Fruit fly (Drosophila melanogaster): ENCODE results near the gene Dna2.

The Dna2 gene

DNA sequence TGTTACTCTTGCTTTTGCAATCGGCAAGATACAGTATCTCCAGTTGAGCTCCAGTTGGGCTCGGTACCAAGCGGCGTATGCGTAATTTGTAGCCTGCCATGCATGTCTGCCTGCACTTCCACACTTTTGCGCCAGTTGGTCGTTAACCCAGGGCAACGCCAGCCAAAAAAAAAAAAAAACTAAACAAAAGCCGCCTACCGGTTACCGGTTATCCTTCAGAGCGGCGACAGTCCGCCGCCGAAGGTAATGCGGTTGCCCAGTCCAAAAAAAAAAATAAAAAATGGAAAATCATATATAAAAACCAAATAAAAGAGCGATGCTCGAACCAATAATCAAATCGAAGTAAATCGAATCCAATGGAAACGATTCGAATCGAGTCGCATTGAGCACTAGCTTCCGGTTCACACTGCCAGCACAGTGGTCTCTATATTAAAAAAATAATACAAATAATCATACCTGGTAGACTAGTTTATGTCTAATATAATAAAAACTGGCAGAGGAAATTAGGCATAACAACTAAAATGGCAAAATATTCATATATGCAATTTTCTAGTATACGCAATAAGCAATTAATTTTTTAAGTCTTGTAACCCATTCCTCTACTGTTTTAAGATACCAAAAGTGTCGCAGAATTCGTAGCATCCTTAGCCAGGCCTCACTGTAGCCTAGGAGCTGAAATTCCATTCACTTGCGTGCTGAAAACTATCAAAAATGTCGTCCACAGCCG lies 22.8 kb upstream of the Dna2 start (continued):
- TF ChIP-seq CG7556 (GFP tag; optimal IDR thresholded peaks at IDR 0.05) (no peak), Kr (GFP tag; optimal IDR thresholded peaks at IDR 0.05) (no peak), insv (GFP tag; optimal IDR thresholded peaks at IDR 0.05) (no peak), esg (GFP tag; conservative IDR thresholded peaks at IDR 0.05) (peak; percentile 24; the same call in 1 of the 2 replicates), lmd (GFP tag; IDR thresholded peaks at IDR 0.05) (peak; percentile 43; the same call in 1 of the 2 replicates), CG14014 (GFP tag; IDR thresholded peaks at IDR 0.05) (peak; percentile 46; the same call in 1 of the 2 replicates), Hmr (GFP tag; optimal IDR thresholded peaks at IDR 0.05) (peak; percentile 34), dysf (GFP tag; IDR thresholded peaks at IDR 0.05) (peak; percentile 75; the same call in 2 of the 3 replicates), tll (GFP tag; optimal IDR thresholded peaks at IDR 0.05) (no peak), unpg (GFP tag; optimal IDR thresholded peaks at IDR 0.05) (peak; percentile 15), Dad (GFP tag; optimal IDR thresholded peaks at IDR 0.05) (no peak), cwo (GFP tag; optimal IDR thresholded peaks at IDR 0.05) (no peak), CG30403 (GFP tag; optimal IDR thresholded peaks at IDR 0.05) (peak; percentile 6), Eip74EF (GFP tag; optimal IDR thresholded peaks at IDR 0.05) (peak in 1 of 2 experiments; percentile 67), Atf6 (GFP tag; IDR thresholded peaks at IDR 0.05) (peak; percentile 47; the same call in 1 of the 2 replicates), onecut (GFP tag; IDR thresholded peaks at IDR 0.05) (no peak), Rfx (GFP tag; IDR thresholded peaks at IDR 0.05) (peak; percentile 45; the same call in 1 of the 2 replicates), CG5953 (GFP tag; IDR thresholded peaks at IDR 0.05) (no peak), CG13296 (GFP tag; optimal IDR thresholded peaks at IDR 0.05) (peak; percentile 68), Sox102F (GFP tag; optimal IDR thresholded peaks at IDR 0.05) (no peak), Doc3 (GFP tag; IDR thresholded peaks at IDR 0.05; ENCODE audit: partially characterized antibody) (no peak), Meics (GFP tag; optimal IDR thresholded peaks at IDR 0.05) (peak; percentile 10), CG11723 (GFP tag; optimal IDR thresholded peaks at IDR 0.05) (no peak), Ets97D (GFP tag; optimal IDR thresholded peaks at IDR 0.05) (no peak), CG4854 (GFP tag; optimal IDR thresholded peaks at IDR 0.05) (no peak), tgo (GFP tag; IDR thresholded peaks at IDR 0.05) (no peak; the same call in 2 of the 3 replicates), gem (tag; optimal IDR thresholded peaks at IDR 0.05) (peak; percentile 53), CG18764 (GFP tag; optimal IDR thresholded peaks at IDR 0.05) (no peak), CG10565 (GFP tag; optimal IDR thresholded peaks at IDR 0.05) (no peak), Hr51 (GFP tag; optimal IDR thresholded peaks at IDR 0.05) (peak in 1 of 2 experiments; percentile 30), CoRest (tag; optimal IDR thresholded peaks at IDR 0.05) (peak; percentile 40), Lim3 (GFP tag; IDR thresholded peaks at IDR 0.05) (no peak), CG6272 (GFP tag; IDR thresholded peaks at IDR 0.05) (0 out of 2 replicates have a peak, but pooled peaks have one; percentile 27), NfI (GFP tag; optimal IDR thresholded peaks at IDR 0.05) (peak; percentile 14), E2f1 (GFP tag; IDR thresholded peaks at IDR 0.05) (0 out of 2 replicates have a peak, but pooled peaks have one; percentile 11), CG6854 (GFP tag; optimal IDR thresholded peaks at IDR 0.05) (no peak), CG2889 (GFP tag; IDR thresholded peaks at IDR 0.05) (no peak), CG9817 (tag; optimal IDR thresholded peaks at IDR 0.05) (peak; percentile 32), CG15514 (GFP tag; optimal IDR thresholded peaks at IDR 0.05) (peak; percentile 8), emc (GFP tag; optimal IDR thresholded peaks at IDR 0.05) (no peak), CG11696 (GFP tag; IDR thresholded peaks at IDR 0.05) (0 out of 2 replicates have a peak, but pooled peaks have one; percentile 7), CG9215 (GFP tag; IDR thresholded peaks at IDR 0.05) (no peak), abd-A (tag; optimal IDR thresholded peaks at IDR 0.05) (no peak), sug (tag; optimal IDR thresholded peaks at IDR 0.05) (peak; percentile 17), B-H1 (GFP tag; IDR thresholded peaks at IDR 0.05) (no peak), Usf (GFP tag; optimal IDR thresholded peaks at IDR 0.05) (no peak), Antp (GFP tag; optimal IDR thresholded peaks at IDR 0.05) (no peak), stwl (tag; optimal IDR thresholded peaks at IDR 0.05) (no peak)

Data from whole organism, embryonic.